Worm (Caenorhabditis elegans): ENCODE measurements around the gene str-217.
"Not testable (repeated sequence)": the region's sequence is repeated elsewhere in the genome, so short reads cannot be mapped to it uniquely, and the experiment has no call there.

Gene str-217

DNA sequence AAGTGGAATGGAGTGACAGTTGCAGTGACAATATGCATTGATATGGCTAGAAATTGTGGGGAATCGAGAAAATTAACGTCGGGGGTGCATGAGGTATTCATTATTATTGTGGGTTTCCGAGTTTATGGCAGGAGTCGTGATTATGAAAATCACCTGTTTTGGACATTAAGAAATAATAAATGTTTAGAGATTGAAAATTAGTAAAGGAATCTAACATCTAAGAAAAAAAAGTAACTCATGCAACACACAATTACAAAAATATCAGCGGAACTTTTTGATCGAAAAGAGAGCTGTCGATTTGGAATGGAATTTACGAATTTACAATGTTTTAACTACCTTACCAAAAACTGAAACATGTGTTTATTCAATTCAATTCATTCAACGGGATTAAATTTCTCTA is 45.3 kb downstream of the str-217 start, which contains the start of gene srh-206:
srh-206 (minus strand) TSS at position 101 of the 400 bp plus-strand sequence.
- no peak for TF ChIP-seq ets-7 (tag; optimal IDR thresholded peaks at IDR 0.05)
- no peak for TF ChIP-seq pes-1 (GFP tag; IDR thresholded peaks at IDR 0.05)
- no peak for TF ChIP-seq F13C5.2 (tag; optimal IDR thresholded peaks at IDR 0.05)
- TF ChIP-seq hnd-1 (tag; optimal IDR thresholded peaks at IDR 0.05) = no peak
- TF ChIP-seq ama-1 (optimal IDR thresholded peaks at IDR 0.05) = no peak
- no peak for TF ChIP-seq sea-1 (GFP tag; conservative IDR thresholded peaks at IDR 0.05)
- no peak for TF ChIP-seq flt-1 (GFP tag; IDR thresholded peaks at IDR 0.05)
- no peak for TF ChIP-seq scrt-1 (GFP tag; IDR thresholded peaks at IDR 0.05)
- TF ChIP-seq B0310.2 (tag; optimal IDR thresholded peaks at IDR 0.05) = no peak
- TF ChIP-seq hmg-4 (GFP tag; optimal IDR thresholded peaks at IDR 0.05) = no peak
- TF ChIP-seq tbx-11 (GFP tag; IDR thresholded peaks at IDR 0.05) = no peak
- no peak for TF ChIP-seq aly-1 (tag; optimal IDR thresholded peaks at IDR 0.05)
- no peak for TF ChIP-seq ceh-13 (GFP tag; optimal IDR thresholded peaks at IDR 0.05)
- no peak for TF ChIP-seq tra-4 (tag; optimal IDR thresholded peaks at IDR 0.05)
- TF ChIP-seq ceh-36 (tag; optimal IDR thresholded peaks at IDR 0.05) = no peak
- TF ChIP-seq tbx-37 (GFP tag; conservative IDR thresholded peaks at IDR 0.05) = no peak
- TF ChIP-seq hmbx-1 (tag; optimal IDR thresholded peaks at IDR 0.05) = no peak

DNA sequence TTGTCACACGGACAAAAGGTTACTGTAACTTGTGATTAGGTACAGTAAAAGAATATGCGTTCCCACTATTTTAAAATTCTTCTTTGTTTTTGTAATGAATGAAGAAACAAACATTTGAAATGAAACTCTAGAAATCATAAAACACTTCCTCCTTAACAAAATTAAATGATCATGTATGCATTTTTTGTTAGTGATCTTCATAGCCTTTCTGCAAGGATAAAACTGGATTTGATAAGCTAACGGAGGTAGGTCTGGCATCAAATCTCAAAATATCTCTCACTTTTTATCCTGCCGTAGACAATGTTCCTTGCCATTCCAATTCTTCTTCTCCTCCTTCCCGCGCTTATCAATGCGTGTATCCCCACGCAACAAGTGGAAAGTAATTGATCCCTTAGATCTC is 48.6 kb downstream of the str-217 start, which contains the start of gene clec-238:
clec-238 (plus strand) TSS at position 301 of the 400 bp plus-strand sequence.
- TF ChIP-seq hmg-4 (GFP tag; optimal IDR thresholded peaks at IDR 0.05) (no peak), flt-1 (GFP tag; IDR thresholded peaks at IDR 0.05) (no peak), ceh-13 (GFP tag; optimal IDR thresholded peaks at IDR 0.05) (no peak), ets-7 (tag; optimal IDR thresholded peaks at IDR 0.05) (no peak), scrt-1 (GFP tag; IDR thresholded peaks at IDR 0.05) (no peak), B0310.2 (tag; optimal IDR thresholded peaks at IDR 0.05) (no peak), aly-1 (tag; optimal IDR thresholded peaks at IDR 0.05) (no peak), sea-1 (GFP tag; conservative IDR thresholded peaks at IDR 0.05) (no peak), tra-4 (tag; optimal IDR thresholded peaks at IDR 0.05) (no peak), tbx-37 (GFP tag; conservative IDR thresholded peaks at IDR 0.05) (no peak), F13C5.2 (tag; optimal IDR thresholded peaks at IDR 0.05) (no peak), ceh-36 (tag; optimal IDR thresholded peaks at IDR 0.05) (no peak), hmbx-1 (tag; optimal IDR thresholded peaks at IDR 0.05) (no peak), hnd-1 (tag; optimal IDR thresholded peaks at IDR 0.05) (no peak)

DNA sequence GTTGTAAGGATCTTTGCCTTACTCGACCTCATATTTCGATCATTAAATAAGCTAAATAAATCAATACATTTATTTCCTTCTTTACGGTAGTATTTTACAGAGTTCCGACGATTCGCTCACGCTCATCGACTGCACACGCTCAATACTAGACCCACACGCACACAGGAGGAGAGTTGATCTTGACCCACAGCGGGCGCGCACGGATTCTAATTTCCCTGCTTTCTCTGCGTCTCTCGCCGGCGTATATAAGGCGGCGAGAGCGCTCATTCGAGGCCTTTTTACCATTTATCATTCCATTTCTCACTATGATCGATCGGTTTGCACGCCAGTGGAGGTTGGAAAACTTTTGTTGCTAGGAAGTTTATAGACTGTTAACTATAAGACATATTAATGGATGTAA is 50.1 kb downstream of the str-217 start:
- TF ChIP-seq pes-1 (GFP tag; IDR thresholded peaks at IDR 0.05) = no peak
- no peak for TF ChIP-seq hnd-1 (tag; optimal IDR thresholded peaks at IDR 0.05)
- no peak for TF ChIP-seq sea-1 (GFP tag; conservative IDR thresholded peaks at IDR 0.05)
- TF ChIP-seq hmg-4 (GFP tag; optimal IDR thresholded peaks at IDR 0.05) = no peak
- no peak for TF ChIP-seq tbx-37 (GFP tag; conservative IDR thresholded peaks at IDR 0.05)
- no peak for TF ChIP-seq flt-1 (GFP tag; IDR thresholded peaks at IDR 0.05)
- TF ChIP-seq B0310.2 (tag; optimal IDR thresholded peaks at IDR 0.05) = no peak
- TF ChIP-seq ceh-36 (tag; optimal IDR thresholded peaks at IDR 0.05) = no peak
- TF ChIP-seq ceh-13 (GFP tag; optimal IDR thresholded peaks at IDR 0.05) = no peak
- TF ChIP-seq ama-1 (optimal IDR thresholded peaks at IDR 0.05) = no peak
- TF ChIP-seq hmbx-1 (tag; optimal IDR thresholded peaks at IDR 0.05) = no peak
- TF ChIP-seq ets-7 (tag; optimal IDR thresholded peaks at IDR 0.05) = no peak
- no peak for TF ChIP-seq aly-1 (tag; optimal IDR thresholded peaks at IDR 0.05)
- no peak for TF ChIP-seq F13C5.2 (tag; optimal IDR thresholded peaks at IDR 0.05)
- TF ChIP-seq scrt-1 (GFP tag; IDR thresholded peaks at IDR 0.05) = no peak
- TF ChIP-seq tbx-11 (GFP tag; IDR thresholded peaks at IDR 0.05) = no peak
- TF ChIP-seq tra-4 (tag; optimal IDR thresholded peaks at IDR 0.05) = no peak

DNA sequence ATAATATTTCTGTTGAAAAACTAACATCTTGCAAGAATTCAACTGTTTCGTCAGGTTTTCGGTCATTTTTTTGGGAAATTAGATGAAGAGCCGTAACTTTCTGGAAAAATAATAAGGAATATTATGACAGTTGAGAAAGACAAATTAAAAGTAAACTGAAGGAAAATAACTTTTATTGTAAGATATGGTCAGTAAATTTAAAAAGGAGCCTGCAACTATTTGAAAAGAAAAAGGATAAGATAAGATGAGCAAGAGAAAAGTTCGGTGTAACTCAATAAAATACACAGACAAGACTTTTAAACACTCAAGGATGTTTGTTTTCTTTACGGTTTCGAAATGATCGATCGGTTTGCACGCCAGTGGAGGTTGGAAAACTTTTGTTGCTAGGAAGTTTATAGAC is 50.5 kb downstream of the str-217 start, which contains the start of gene fbxa-111:
fbxa-111 (minus strand) TSS at position 101 of the 400 bp plus-strand sequence.
- not testable (repeated sequence) for TF ChIP-seq flt-1 (GFP tag; IDR thresholded peaks at IDR 0.05); B0310.2 (tag; optimal IDR thresholded peaks at IDR 0.05); sea-1 (GFP tag; conservative IDR thresholded peaks at IDR 0.05)

Data from whole organism, early embryonic.